Fruit fly (Drosophila melanogaster) whole organism, adult: ENCODE results near the gene CG33281.

Source experiments
- CG11617 ChIP-seq: fragments of 200-800 bp; sonication (Bioruptor generic); optimal IDR thresholded peaks from 2 replicates; lab custom pipeline; 2017; ENCODE audit warnings: mild to moderate bottlenecking, missing biosample characterization, missing genetic modification reagents, missing genetic modification characterization
- CG12768 ChIP-seq: fragments of 200-800 bp; sonication (Bioruptor generic); optimal IDR thresholded peaks from 2 replicates; lab custom pipeline; 2017; ENCODE audit warnings: missing biosample characterization, missing genetic modification characterization, mild to moderate bottlenecking, moderate library complexity, missing genetic modification reagents
- CG14711 ChIP-seq: fragments of 200-800 bp; sonication (Bioruptor generic); optimal IDR thresholded peaks from 2 replicates; lab custom pipeline; 2018; ENCODE audit warnings: missing biosample characterization, mild to moderate bottlenecking, missing genetic modification characterization, moderate library complexity
- CG1620 ChIP-seq: fragments of 200-800 bp; sonication (Bioruptor generic); optimal IDR thresholded peaks from 2 replicates; lab custom pipeline; 2016; ENCODE audit warnings: missing biosample characterization, missing genetic modification characterization
- CG33017 ChIP-seq: fragments of 200-800 bp; sonication (Bioruptor generic); optimal IDR thresholded peaks from 2 replicates; lab custom pipeline; 2018; ENCODE audit warnings: missing biosample characterization, mild to moderate bottlenecking, missing genetic modification characterization, moderate library complexity
- CG5204 ChIP-seq: fragments of 200-800 bp; sonication (Bioruptor generic); optimal IDR thresholded peaks from 2 replicates; lab custom pipeline; 2016; ENCODE audit warnings: missing biosample characterization, missing genetic modification characterization
- Clk ChIP-seq: fragments of 200-800 bp; sonication (Bioruptor generic); optimal IDR thresholded peaks from 2 replicates; lab custom pipeline; 2017; ENCODE audit warnings: missing biosample characterization, missing genetic modification characterization
- Hr96 ChIP-seq: fragments of 200-800 bp; sonication (Bioruptor generic); optimal IDR thresholded peaks from 2 replicates; lab custom pipeline; 2016; ENCODE audit warnings: missing biosample characterization, missing genetic modification characterization
- kay ChIP-seq: fragments of 200-800 bp; sonication (Bioruptor generic); peaks from one replicate; lab custom pipeline; 2016; ENCODE audit warnings: missing biosample characterization, missing genetic modification characterization, borderline replicate concordance
- ovo ChIP-seq: fragments of 200-800 bp; sonication (Bioruptor generic); optimal IDR thresholded peaks from 2 replicates; lab custom pipeline; 2016; ENCODE audit warnings: missing biosample characterization, missing genetic modification characterization
- pad ChIP-seq: fragments of 200-800 bp; sonication (Bioruptor generic); optimal IDR thresholded peaks from 3 replicates; lab custom pipeline; 2017; ENCODE audit warnings: missing biosample characterization, missing genetic modification characterization, mild to moderate bottlenecking, moderate library complexity, missing genetic modification reagents

DNA sequence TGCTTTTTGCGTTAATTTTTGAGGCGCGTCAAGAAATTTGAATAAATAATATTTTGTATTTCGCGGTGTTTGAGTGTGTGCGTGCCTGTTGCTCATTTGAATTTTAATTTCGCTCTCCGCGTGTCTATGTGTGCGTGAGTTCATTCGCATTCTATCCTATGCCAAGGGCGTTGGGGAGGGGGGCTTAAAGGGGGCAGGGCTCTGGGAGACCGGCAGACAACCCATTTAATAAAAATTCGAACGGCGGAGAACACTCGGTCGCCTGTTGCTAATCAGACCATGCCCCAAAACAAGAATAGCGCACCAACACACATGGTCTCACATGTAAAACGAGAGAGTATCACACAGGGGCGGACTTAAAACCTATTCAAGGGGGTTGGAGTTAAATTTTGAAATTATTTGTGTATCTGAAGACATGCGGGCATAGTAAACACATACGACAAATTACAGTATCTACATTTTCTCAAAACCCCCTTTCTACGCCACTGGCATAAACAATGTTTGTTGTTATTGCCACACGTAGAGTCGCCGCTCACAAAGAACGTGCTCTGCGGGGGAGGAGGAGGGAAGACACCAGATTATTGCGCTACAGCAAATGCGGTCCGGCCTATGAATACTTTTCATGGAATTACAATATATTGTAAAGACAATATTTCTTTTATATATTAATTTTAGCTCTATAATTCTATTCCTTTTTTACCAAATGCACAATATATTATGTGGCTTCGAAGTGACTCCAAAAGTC, 22.1 kb upstream of the CG33281 start:
- peak; percentile 97 for TF ChIP-seq CG14711 (tag; lab: Kevin White, UChicago)
- peak; percentile 100 for TF ChIP-seq Hr96 (GFP tag; lab: Kevin White, UChicago)
- peak; percentile 99 for TF ChIP-seq kay (GFP tag; lab: Kevin White, UChicago)
- peak; percentile 99 for TF ChIP-seq Clk (GFP tag; lab: Kevin White, UChicago)
- peak; percentile 96 for TF ChIP-seq pad (GFP tag; lab: Kevin White, UChicago)
- peak; percentile 99 for TF ChIP-seq CG11617 (GFP tag; lab: Kevin White, UChicago)
- TF ChIP-seq CG5204 (GFP tag; lab: Kevin White, UChicago) = peak; percentile 100
- peak; percentile 99 for TF ChIP-seq CG1620 (GFP tag; lab: Kevin White, UChicago)
- peak; percentile 99 for TF ChIP-seq CG33017 (tag; lab: Kevin White, UChicago)
- TF ChIP-seq CG12768 (GFP tag; lab: Kevin White, UChicago) = peak; percentile 99
- TF ChIP-seq ovo (GFP tag; lab: Kevin White, UChicago) = peak; percentile 99
